Fruit fly (Drosophila melanogaster) whole organism, prepupa: ENCODE data around the gene CG33941.

ENCODE experiments used
- CG11762 ChIP-seq: fragments of 200-800 bp; sonication (Bioruptor generic); optimal IDR thresholded peaks from 3 replicates; lab custom pipeline; 2016; ENCODE audit warnings: missing biosample characterization, missing genetic modification characterization; ENCODE audit not compliant: insufficient read depth
- CG6163 ChIP-seq: fragments of 200-800 bp; sonication (Bioruptor generic); IDR thresholded peaks from 3 replicates; pipeline ENCODE4 v1.3.6; 2022; ENCODE audit warnings: missing biosample characterization, missing genetic modification characterization
- CG6808 ChIP-seq: fragments of 200-800 bp; sonication (Bioruptor generic); optimal IDR thresholded peaks from 3 replicates; lab custom pipeline; 2017; ENCODE audit warnings: missing biosample characterization, missing genetic modification characterization, mild to moderate bottlenecking, moderate library complexity, missing genetic modification reagents
- CG6854 ChIP-seq: fragments of 200-800 bp; sonication (Bioruptor generic); optimal IDR thresholded peaks from 2 replicates; lab custom pipeline; 2017; ENCODE audit warnings: missing biosample characterization, mild to moderate bottlenecking, missing genetic modification characterization
- Eip75B ChIP-seq: fragments of 200-800 bp; sonication (Bioruptor generic); optimal IDR thresholded peaks from 3 replicates; lab custom pipeline; 2016; ENCODE audit warnings: missing biosample characterization, missing genetic modification characterization
- Ets96B ChIP-seq: fragments of 200-800 bp; optimal IDR thresholded peaks from 2 replicates; lab custom pipeline; 2019; ENCODE audit warnings: missing biosample characterization, mild to moderate bottlenecking, missing genetic modification characterization, moderate library complexity
- Hr4 ChIP-seq: fragments of 200-800 bp; sonication (Bioruptor generic); optimal IDR thresholded peaks from 3 replicates; lab custom pipeline; 2016; ENCODE audit warnings: missing biosample characterization, missing genetic modification characterization
- Lpt ChIP-seq: fragments of 200-800 bp; sonication (Bioruptor generic); optimal IDR thresholded peaks from 3 replicates; lab custom pipeline; 2016; ENCODE audit warnings: missing biosample characterization, missing genetic modification characterization
- fd85E ChIP-seq: fragments of 200-800 bp; sonication (Bioruptor generic); optimal IDR thresholded peaks from 3 replicates; lab custom pipeline; 2016; ENCODE audit warnings: missing biosample characterization, missing genetic modification characterization

DNA sequence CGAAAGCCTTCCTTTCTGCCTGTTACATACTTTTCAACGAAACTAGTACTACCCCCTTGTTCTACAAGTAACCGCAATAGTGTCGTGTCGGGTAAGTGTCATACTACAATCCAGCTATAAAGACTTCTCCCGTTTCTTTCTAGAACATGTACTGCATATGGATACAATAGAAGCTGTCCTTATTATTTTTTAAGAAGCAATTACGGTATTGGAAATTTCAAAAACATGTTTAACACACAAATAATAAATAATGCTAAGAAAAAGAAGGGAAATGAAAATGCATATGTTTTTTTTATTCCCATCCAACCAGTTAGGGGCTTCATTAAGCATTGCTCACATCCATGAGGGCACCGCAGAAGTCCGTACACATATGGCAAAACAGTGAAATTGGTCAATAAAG lies 37.8 kb upstream of the CG33941 start:
- TF ChIP-seq fd85E (GFP tag; lab: Kevin White, UChicago) (no peak), Eip75B (GFP tag; lab: Kevin White, UChicago) (no peak), CG6854 (GFP tag; lab: Kevin White, UChicago) (no peak), CG6808 (GFP tag; lab: Kevin White, UChicago) (no peak), Ets96B (tag; lab: Kevin White, UChicago) (no peak), Lpt (no peak), Hr4 (GFP tag; lab: Kevin White, UChicago) (no peak), CG11762 (no peak), CG6163 (GFP tag; lab: Robert Waterston, UW) (no peak)
